Worm (Caenorhabditis elegans) whole organism, L4 larva: Measurements from ENCODE around the gene F54C9.3.

Source experiments
- D1046.2 ChIP-seq: fragments of 200-800 bp; sonication (Bioruptor generic); IDR thresholded peaks from 2 replicates; pipeline ENCODE4 v1.3.6; 2022; ENCODE audit warnings: missing genetic modification characterization, missing compliant biosample characterization
- F10B5.3 ChIP-seq: sonication (generic microtip); optimal IDR thresholded peaks from 2 replicates; lab custom pipeline; 2016; ENCODE audit warnings: mild to moderate bottlenecking, missing genetic modification characterization, missing compliant biosample characterization
- F37D6.2 ChIP-seq: sonication (generic microtip); optimal IDR thresholded peaks from 2 replicates; lab custom pipeline; 2016; ENCODE audit warnings: mild to moderate bottlenecking, missing genetic modification characterization, missing compliant biosample characterization
- F44E2.7 ChIP-seq: fragments of 200-800 bp; sonication (Bioruptor generic); IDR thresholded peaks from 2 replicates; pipeline ENCODE4 v2.1.2; 2022; ENCODE audit warnings: missing genetic modification characterization, missing compliant biosample characterization
- F49E8.2 ChIP-seq: sonication (generic microtip); optimal IDR thresholded peaks from 2 replicates; lab custom pipeline; 2016; ENCODE audit warnings: missing compliant biosample characterization, mild to moderate bottlenecking, missing genetic modification characterization, borderline replicate concordance
- R02D3.7 ChIP-seq: fragments of 150-350 bp; sonication (generic microtip); optimal IDR thresholded peaks from 3 replicates; lab custom pipeline; 2014; ENCODE audit warnings: missing biosample characterization, missing genetic modification characterization
- Y75B8A.6 ChIP-seq: fragments of 200-800 bp; sonication (Bioruptor generic); IDR thresholded peaks from 2 replicates; pipeline ENCODE4 v1.3.6; 2022; ENCODE audit warnings: missing genetic modification reagents, missing genetic modification characterization, missing compliant biosample characterization
- ZK337.2 ChIP-seq: fragments of 200-800 bp; sonication (Bioruptor generic); IDR thresholded peaks from 2 replicates; pipeline ENCODE4 v1.3.6; 2022; ENCODE audit warnings: missing genetic modification reagents, missing genetic modification characterization, missing compliant biosample characterization
- aly-2 ChIP-seq: sonication (generic microtip); optimal IDR thresholded peaks from 2 replicates; lab custom pipeline; 2018; ENCODE audit warnings: missing biosample characterization, missing genetic modification characterization
- ama-1 ChIP-seq: fragments of 150-350 bp; optimal IDR thresholded peaks from 2 replicates; lab custom pipeline; 2014; ENCODE audit warnings: inconsistent platforms, mixed read lengths
- attf-4 ChIP-seq: sonication (generic microtip); optimal IDR thresholded peaks from 3 replicates; lab custom pipeline; 2017; ENCODE audit warnings: missing biosample characterization, missing genetic modification characterization
- ceh-44 ChIP-seq: fragments of 200-800 bp; sonication (Bioruptor generic); IDR thresholded peaks from 2 replicates; pipeline ENCODE4 v1.3.6; 2022; ENCODE audit warnings: missing genetic modification reagents, missing genetic modification characterization, missing compliant biosample characterization
- ceh-62 ChIP-seq: sonication (generic microtip); optimal IDR thresholded peaks from 2 replicates; lab custom pipeline; 2017; ENCODE audit warnings: missing biosample characterization, missing genetic modification characterization
- ceh-82 ChIP-seq: sonication (generic microtip); optimal IDR thresholded peaks from 2 replicates; lab custom pipeline; 2017; ENCODE audit warnings: missing biosample characterization, missing genetic modification characterization
- ces-1 ChIP-seq: fragments of 150-350 bp; sonication (generic microtip); optimal IDR thresholded peaks from 4 replicates; lab custom pipeline; 2014; ENCODE audit warnings: missing biosample characterization, missing genetic modification reagents, missing genetic modification characterization
- ctbp-1 ChIP-seq: fragments of 200-800 bp; sonication (Bioruptor generic); IDR thresholded peaks from 2 replicates; pipeline ENCODE4 v1.3.6; 2022; ENCODE audit warnings: missing genetic modification reagents, missing genetic modification characterization, missing compliant biosample characterization
- daf-16 ChIP-seq, 3 experiments: sonication (generic microtip); optimal IDR thresholded peaks; 2 replicates each; lab custom pipeline; 2016 to 2017; ENCODE audit warnings: missing genetic modification characterization in 3 of 3, missing genetic modification reagents in 3 of 3, mild to moderate bottlenecking in 2 of 3, missing compliant biosample characterization in 2 of 3, missing biosample characterization in 1 of 3, moderate library complexity in 1 of 3
- egl-27 ChIP-seq: sonication (generic microtip); optimal IDR thresholded peaks from 3 replicates; lab custom pipeline; 2017; ENCODE audit warnings: missing biosample characterization, missing genetic modification reagents, missing genetic modification characterization
- egl-43 ChIP-seq: fragments of 200-800 bp; sonication (Bioruptor generic); IDR thresholded peaks from 2 replicates; pipeline ENCODE4 v1.3.6; 2022; ENCODE audit warnings: missing genetic modification reagents, missing genetic modification characterization, missing compliant biosample characterization
- fkh-10 ChIP-seq: fragments of 150-350 bp; optimal IDR thresholded peaks from 2 replicates; lab custom pipeline; 2014; ENCODE audit warnings: missing biosample characterization, missing genetic modification reagents, missing genetic modification characterization
- hif-1 ChIP-seq, 2 experiments: sonication (generic microtip); optimal IDR thresholded peaks; 2 replicates each; lab custom pipeline; 2016 to 2017; ENCODE audit warnings: missing compliant biosample characterization in 2 of 2, missing genetic modification characterization in 2 of 2, missing genetic modification reagents in 2 of 2, missing genotype in 2 of 2, mild to moderate bottlenecking in 1 of 2
- hlh-11 ChIP-seq: fragments of 200-800 bp; sonication (Bioruptor generic); optimal IDR thresholded peaks from 2 replicates; lab custom pipeline; 2018; ENCODE audit warnings: mild to moderate bottlenecking, missing genetic modification characterization, missing compliant biosample characterization
- hlh-30 ChIP-seq: sonication (generic microtip); optimal IDR thresholded peaks from 2 replicates; lab custom pipeline; 2017; ENCODE audit warnings: antibody characterized with exemption, mild to moderate bottlenecking, missing genetic modification characterization, missing compliant biosample characterization; ENCODE audit not compliant: insufficient read depth
- jun-1 ChIP-seq: fragments of 150-350 bp; optimal IDR thresholded peaks from 2 replicates; lab custom pipeline; 2014; ENCODE audit warnings: missing biosample characterization, missing genetic modification reagents, missing genetic modification characterization
- lim-7 ChIP-seq: fragments of 200-800 bp; sonication (Bioruptor generic); IDR thresholded peaks from 2 replicates; pipeline ENCODE4 v1.3.6; 2022; ENCODE audit warnings: missing genetic modification characterization, missing compliant biosample characterization
- lin-29 ChIP-seq: fragments of 200-800 bp; sonication (Bioruptor generic); IDR thresholded peaks from 2 replicates; pipeline ENCODE4 v1.3.6; 2022; ENCODE audit warnings: missing genetic modification reagents, missing genetic modification characterization, missing compliant biosample characterization
- lin-38 ChIP-seq: fragments of 200-800 bp; sonication (Bioruptor generic); IDR thresholded peaks from 2 replicates; pipeline ENCODE4 v1.3.6; 2022; ENCODE audit warnings: missing genetic modification reagents, missing genetic modification characterization, missing compliant biosample characterization
- lir-3 ChIP-seq: sonication (generic microtip); optimal IDR thresholded peaks from 2 replicates; lab custom pipeline; 2016; ENCODE audit warnings: mild to moderate bottlenecking, missing genetic modification characterization, missing compliant biosample characterization
- lsy-2 ChIP-seq, 2 experiments: fragments of 150-350 bp in 1 of 2; sonication (generic microtip) in 1 of 2; optimal IDR thresholded peaks; 2 replicates each; lab custom pipeline; 2014 to 2017; ENCODE audit warnings: missing biosample characterization in 2 of 2, missing genetic modification characterization in 2 of 2
- mxl-3 ChIP-seq: fragments of 200-800 bp; sonication (Bioruptor generic); optimal IDR thresholded peaks from 2 replicates; lab custom pipeline; 2018; ENCODE audit warnings: mild to moderate bottlenecking, missing genetic modification characterization, missing compliant biosample characterization
- nhr-11 ChIP-seq: fragments of 150-350 bp; optimal IDR thresholded peaks from 2 replicates; lab custom pipeline; 2014; ENCODE audit warnings: missing biosample characterization, missing genetic modification characterization
- nhr-41 ChIP-seq: fragments of 200-800 bp; sonication (Bioruptor generic); IDR thresholded peaks from 2 replicates; pipeline ENCODE4 v1.3.6; 2022; ENCODE audit warnings: missing genetic modification reagents, missing genetic modification characterization, missing compliant biosample characterization
- nhr-48 ChIP-seq: sonication (generic microtip); optimal IDR thresholded peaks from 2 replicates; lab custom pipeline; 2016; ENCODE audit warnings: mild to moderate bottlenecking, missing genetic modification characterization, missing compliant biosample characterization
- nhr-6 ChIP-seq: fragments of 150-350 bp; optimal IDR thresholded peaks from 2 replicates; lab custom pipeline; 2014; ENCODE audit warnings: missing biosample characterization, missing genetic modification characterization
- php-3 ChIP-seq: fragments of 200-800 bp; sonication (Bioruptor generic); IDR thresholded peaks from 2 replicates; pipeline ENCODE4 v1.3.6; 2022; ENCODE audit warnings: missing genetic modification reagents, missing genetic modification characterization, missing compliant biosample characterization
- pqm-1 ChIP-seq: sonication (generic microtip); optimal IDR thresholded peaks from 2 replicates; lab custom pipeline; 2017; ENCODE audit warnings: missing biosample characterization, missing genetic modification characterization
- rbr-2 ChIP-seq: sonication (generic microtip); optimal IDR thresholded peaks from 2 replicates; lab custom pipeline; 2016; ENCODE audit warnings: missing genotype, missing genetic modification characterization, missing compliant biosample characterization
- sdz-12 ChIP-seq: fragments of 200-800 bp; sonication (Bioruptor generic); optimal IDR thresholded peaks from 2 replicates; lab custom pipeline; 2018; ENCODE audit warnings: mild to moderate bottlenecking, missing genetic modification characterization, missing compliant biosample characterization
- set-16 ChIP-seq: fragments of 200-800 bp; sonication (Bioruptor generic); IDR thresholded peaks from 2 replicates; pipeline ENCODE4 v1.3.6; 2022; ENCODE audit warnings: missing genetic modification reagents, missing genetic modification characterization, missing compliant biosample characterization
- skn-1 ChIP-seq: fragments of 150-350 bp; optimal IDR thresholded peaks from 2 replicates; lab custom pipeline; 2014; ENCODE audit warnings: missing biosample characterization, missing genetic modification characterization
- snpc-1.2 ChIP-seq: fragments of 200-800 bp; sonication (Bioruptor generic); IDR thresholded peaks from 2 replicates; pipeline ENCODE4 v1.3.6; 2022; ENCODE audit warnings: missing genetic modification reagents, missing genetic modification characterization, missing compliant biosample characterization
- tra-1 ChIP-seq: fragments of 200-800 bp; sonication (Bioruptor generic); IDR thresholded peaks from 2 replicates; pipeline ENCODE4 v1.3.6; 2022; ENCODE audit warnings: missing genetic modification reagents, missing genetic modification characterization, missing compliant biosample characterization
- unc-39 ChIP-seq: sonication (generic microtip); optimal IDR thresholded peaks from 2 replicates; lab custom pipeline; 2017; ENCODE audit warnings: missing biosample characterization, missing genetic modification characterization
- unc-62 ChIP-seq, 3 experiments: fragments of 150-350 bp in 1 of 3; sonication (generic microtip); optimal IDR thresholded peaks in 2 of 3; peaks in 1 of 3; 1 replicate in 1 of 3; 2 replicates in 2 of 3; lab custom pipeline; 2014 to 2017; ENCODE audit warnings: missing biosample characterization in 3 of 3, missing genetic modification characterization in 3 of 3, missing genetic modification reagents in 3 of 3, missing genotype in 1 of 3
- vab-7 ChIP-seq: fragments of 200-800 bp; sonication (Bioruptor generic); IDR thresholded peaks from 2 replicates; pipeline ENCODE4 v1.3.6; 2022; ENCODE audit warnings: missing genetic modification reagents, missing genetic modification characterization, missing compliant biosample characterization
- zag-1 ChIP-seq: fragments of 150-350 bp; optimal IDR thresholded peaks from 2 replicates; lab custom pipeline; 2014; ENCODE audit warnings: missing biosample characterization, missing genetic modification characterization
- zfp-2 ChIP-seq: sonication (generic microtip); optimal IDR thresholded peaks from 2 replicates; lab custom pipeline; 2016; ENCODE audit warnings: mild to moderate bottlenecking, missing genetic modification characterization, missing compliant biosample characterization
- zfp-3 ChIP-seq: fragments of 200-800 bp; sonication (Bioruptor generic); conservative IDR thresholded peaks from 2 replicates; pipeline ENCODE4 v1.3.6; 2022; ENCODE audit warnings: missing genetic modification reagents, missing genetic modification characterization, missing compliant biosample characterization
- zip-11 ChIP-seq: fragments of 200-800 bp; sonication (Bioruptor generic); IDR thresholded peaks from 2 replicates; pipeline ENCODE4 v1.3.6; 2022; ENCODE audit warnings: missing genetic modification characterization, missing compliant biosample characterization
- ztf-11 ChIP-seq: fragments of 150-350 bp; optimal IDR thresholded peaks from 2 replicates; lab custom pipeline; 2014; ENCODE audit warnings: missing biosample characterization, missing genetic modification characterization
- ztf-7 ChIP-seq: fragments of 150-350 bp; optimal IDR thresholded peaks from 2 replicates; lab custom pipeline; 2014; ENCODE audit warnings: missing biosample characterization, missing genetic modification characterization

F54C9.3 gene

DNA sequence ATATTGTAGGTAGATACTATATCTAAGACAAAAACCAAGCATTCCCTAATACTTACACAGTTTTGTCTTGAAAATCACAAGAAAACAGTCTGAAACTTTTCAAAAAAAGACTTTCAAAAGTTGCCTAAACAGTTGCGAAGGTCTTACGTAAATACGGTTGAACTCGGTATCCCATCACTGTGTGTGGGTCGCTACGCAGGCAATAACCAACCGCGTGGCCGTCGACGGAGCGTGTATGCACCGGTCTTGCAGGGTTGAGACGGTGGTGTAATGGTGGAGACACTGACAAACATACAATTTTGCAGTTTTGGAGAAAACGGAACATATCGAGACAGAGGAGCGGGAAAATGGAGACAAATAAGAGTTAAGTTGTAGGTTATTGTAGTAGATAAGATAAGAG is 5.4 kb downstream of the F54C9.3 start, which contains the start of gene iff-2 (continued):
- TF ChIP-seq lin-29 (GFP tag; lab: Robert Waterston, UW), result peak; percentile 88
- peak; percentile 97 for TF ChIP-seq zfp-3 (GFP tag; lab: Robert Waterston, UW)
- TF ChIP-seq vab-7 (GFP tag; lab: Robert Waterston, UW), result peak; percentile 93
- TF ChIP-seq hif-1 (tag; optimal IDR thresholded peaks at IDR 0.05; lab: Kevin White, UChicago), result peak; percentile 88 to 96
- peak; percentile 97 for TF ChIP-seq jun-1 (tag; lab: Kevin White, UChicago)
- TF ChIP-seq ctbp-1, result peak; percentile 98
- TF ChIP-seq skn-1 (tag; lab: Kevin White, UChicago), result peak; percentile 95
- TF ChIP-seq zfp-2 (tag; lab: Kevin White, UChicago), result peak; percentile 100
- TF ChIP-seq ces-1, result peak; percentile 77
- TF ChIP-seq ceh-82 (tag; lab: Kevin White, UChicago), result peak; percentile 12
- peak; percentile 19 for TF ChIP-seq aly-2 (tag; lab: Kevin White, UChicago)
- TF ChIP-seq ztf-11, result peak; percentile 2
- TF ChIP-seq mxl-3 (GFP tag; lab: Kevin White, UChicago), result peak; percentile 100
- TF ChIP-seq pqm-1 (tag; lab: Kevin White, UChicago), result peak; percentile 92
- no peak for TF ChIP-seq zip-11 (GFP tag; lab: Robert Waterston, UW)
- no peak for TF ChIP-seq F49E8.2 (tag; lab: Kevin White, UChicago)
- TF ChIP-seq hlh-30 (tag; lab: Kevin White, UChicago), result peak; percentile 100
- peak; percentile 60 for TF ChIP-seq sdz-12 (GFP tag; lab: Kevin White, UChicago)
- TF ChIP-seq ZK337.2 (GFP tag; lab: Robert Waterston, UW), result peak; percentile 63; the same call in 1 of the 2 replicates
- TF ChIP-seq F44E2.7 (GFP tag; lab: Robert Waterston, UW), result no peak
- TF ChIP-seq R02D3.7, result peak; percentile 50
- TF ChIP-seq egl-27 (tag; lab: Kevin White, UChicago), result peak; percentile 80
- TF ChIP-seq unc-62 (GFP tag; optimal IDR thresholded peaks at IDR 0.05 in 1 of 2; lab: Kevin White, UChicago), result peak; percentile 14 to 100
- peak; percentile 51 for TF ChIP-seq unc-62 (tag; optimal IDR thresholded peaks at IDR 0.05; lab: Kevin White, UChicago)
- TF ChIP-seq ceh-44 (GFP tag; lab: Robert Waterston, UW), result 0 out of 2 replicates have a peak, but pooled peaks have one; percentile 56
- TF ChIP-seq zag-1 (tag; lab: Kevin White, UChicago), result peak; percentile 81
- peak; percentile 68 for TF ChIP-seq ama-1 (lab: Kevin White, UChicago)
- peak; percentile 99 for TF ChIP-seq hlh-11 (tag; lab: Kevin White, UChicago)
- peak; percentile 95 for TF ChIP-seq php-3 (GFP tag; lab: Robert Waterston, UW)
- TF ChIP-seq ceh-62 (tag; lab: Kevin White, UChicago), result no peak
- TF ChIP-seq snpc-1.2 (GFP tag; lab: Robert Waterston, UW), result no peak
- peak; percentile 76 for TF ChIP-seq lir-3 (tag; lab: Kevin White, UChicago)
- TF ChIP-seq F10B5.3, result peak; percentile 75
- TF ChIP-seq fkh-10 (GFP tag; lab: Kevin White, UChicago), result peak; percentile 99
- TF ChIP-seq daf-16 (GFP tag; optimal IDR thresholded peaks at IDR 0.05; lab: Kevin White, UChicago), result peak; percentile 89 to 91
- TF ChIP-seq daf-16 (tag; optimal IDR thresholded peaks at IDR 0.05; lab: Kevin White, UChicago), result peak; percentile 92
- TF ChIP-seq nhr-6 (tag; lab: Kevin White, UChicago), result peak; percentile 99
- peak; percentile 98 for TF ChIP-seq tra-1 (GFP tag; lab: Robert Waterston, UW)
- TF ChIP-seq F37D6.2 (tag; lab: Kevin White, UChicago), result peak; percentile 95
- TF ChIP-seq egl-43, result no peak; the same call in 1 of the 2 replicates
- TF ChIP-seq ztf-7 (tag; lab: Kevin White, UChicago), result peak; percentile 87
- TF ChIP-seq set-16 (GFP tag; lab: Robert Waterston, UW), result peak; percentile 73
- TF ChIP-seq attf-4 (tag; lab: Kevin White, UChicago), result no peak
- TF ChIP-seq nhr-48, result peak; percentile 95
- TF ChIP-seq lsy-2 (tag; optimal IDR thresholded peaks at IDR 0.05; lab: Kevin White, UChicago), result peak; percentile 97 to 98
- peak; percentile 94 for TF ChIP-seq nhr-41 (GFP tag; lab: Robert Waterston, UW)
- TF ChIP-seq unc-39 (tag; lab: Kevin White, UChicago), result no peak
- peak; percentile 94 for TF ChIP-seq D1046.2 (GFP tag; lab: Robert Waterston, UW)
- TF ChIP-seq Y75B8A.6 (GFP tag; lab: Robert Waterston, UW), result peak; percentile 96
- peak; percentile 70; the same call in 1 of the 2 replicates for TF ChIP-seq lim-7 (GFP tag; lab: Robert Waterston, UW)
- TF ChIP-seq nhr-11 (tag; lab: Kevin White, UChicago), result peak; percentile 100
- TF ChIP-seq rbr-2 (tag; lab: Kevin White, UChicago), result peak; percentile 99
- TF ChIP-seq lin-38 (GFP tag; lab: Robert Waterston, UW), result peak; percentile 100
